Fruit fly (Drosophila melanogaster) whole organism, prepupa: ENCODE measurements around the gene CG33253.

ENCODE experiments used
- Blimp-1 ChIP-seq: fragments of 200-800 bp; sonication (Bioruptor generic); optimal IDR thresholded peaks from 3 replicates; lab custom pipeline; 2017; ENCODE audit warnings: missing biosample characterization, missing genetic modification characterization, mild to moderate bottlenecking, moderate library complexity, missing genetic modification reagents
- CG10669 ChIP-seq: fragments of 200-800 bp; sonication (Bioruptor generic); optimal IDR thresholded peaks from 3 replicates; lab custom pipeline; 2018; ENCODE audit warnings: missing biosample characterization, mild to moderate bottlenecking, missing genetic modification characterization, moderate library complexity
- CG11294 ChIP-seq: fragments of 200-800 bp; sonication (Bioruptor generic); IDR thresholded peaks from 2 replicates; pipeline ENCODE4 v1.3.6; 2022; ENCODE audit warnings: missing biosample characterization, missing genetic modification characterization
- CG11762 ChIP-seq: fragments of 200-800 bp; sonication (Bioruptor generic); optimal IDR thresholded peaks from 3 replicates; lab custom pipeline; 2016; ENCODE audit warnings: missing biosample characterization, missing genetic modification characterization; ENCODE audit not compliant: insufficient read depth
- CG11902 ChIP-seq: fragments of 200-800 bp; sonication (Bioruptor generic); optimal IDR thresholded peaks from 3 replicates; lab custom pipeline; 2016; ENCODE audit warnings: missing biosample characterization, missing genetic modification characterization
- CG15336 ChIP-seq: fragments of 200-800 bp; sonication (Bioruptor generic); IDR thresholded peaks from 2 replicates; pipeline ENCODE4 v1.3.6; 2022; ENCODE audit warnings: missing biosample characterization, missing genetic modification characterization
- CG1621 ChIP-seq: fragments of 200-800 bp; sonication (Bioruptor generic); optimal IDR thresholded peaks from 3 replicates; lab custom pipeline; 2018; ENCODE audit warnings: missing biosample characterization, mild to moderate bottlenecking, missing genetic modification characterization
- CG16779 ChIP-seq: fragments of 200-800 bp; sonication (Bioruptor generic); optimal IDR thresholded peaks from 3 replicates; lab custom pipeline; 2017; ENCODE audit warnings: missing biosample characterization, mild to moderate bottlenecking, missing genetic modification characterization
- CG32006 ChIP-seq: fragments of 200-800 bp; sonication (Bioruptor generic); optimal IDR thresholded peaks from 3 replicates; lab custom pipeline; 2017; ENCODE audit warnings: missing biosample characterization, mild to moderate bottlenecking, missing genetic modification characterization
- CG34406 ChIP-seq: fragments of 200-800 bp; sonication (Bioruptor generic); optimal IDR thresholded peaks from 3 replicates; lab custom pipeline; 2016; ENCODE audit warnings: missing biosample characterization, missing genetic modification characterization
- CG3919 ChIP-seq: fragments of 200-800 bp; sonication (Bioruptor generic); optimal IDR thresholded peaks from 3 replicates; lab custom pipeline; 2016; ENCODE audit warnings: missing biosample characterization, missing genetic modification characterization
- CG4318 ChIP-seq: fragments of 200-800 bp; sonication (Bioruptor generic); optimal IDR thresholded peaks from 3 replicates; lab custom pipeline; 2017; ENCODE audit warnings: missing biosample characterization, mild to moderate bottlenecking, missing genetic modification characterization
- CG6163 ChIP-seq: fragments of 200-800 bp; sonication (Bioruptor generic); IDR thresholded peaks from 3 replicates; pipeline ENCODE4 v1.3.6; 2022; ENCODE audit warnings: missing biosample characterization, missing genetic modification characterization
- CG6792 ChIP-seq: fragments of 200-800 bp; sonication (Bioruptor generic); optimal IDR thresholded peaks from 3 replicates; lab custom pipeline; 2016; ENCODE audit warnings: missing biosample characterization, missing genetic modification characterization
- CG6808 ChIP-seq: fragments of 200-800 bp; sonication (Bioruptor generic); optimal IDR thresholded peaks from 3 replicates; lab custom pipeline; 2017; ENCODE audit warnings: missing biosample characterization, missing genetic modification characterization, mild to moderate bottlenecking, moderate library complexity, missing genetic modification reagents
- CG7368 ChIP-seq: fragments of 200-800 bp; sonication (Bioruptor generic); optimal IDR thresholded peaks from 3 replicates; lab custom pipeline; 2016; ENCODE audit warnings: missing biosample characterization, missing genetic modification characterization
- CG8119 ChIP-seq: fragments of 200-800 bp; sonication (Bioruptor generic); IDR thresholded peaks from 3 replicates; pipeline ENCODE4 v1.3.6; 2022; ENCODE audit warnings: missing biosample characterization, missing genetic modification characterization
- CG8319 ChIP-seq: fragments of 200-800 bp; sonication (Bioruptor generic); optimal IDR thresholded peaks from 3 replicates; lab custom pipeline; 2016; ENCODE audit warnings: missing biosample characterization, missing genetic modification characterization
- CG9139 ChIP-seq: fragments of 200-800 bp; sonication (Bioruptor generic); optimal IDR thresholded peaks from 3 replicates; lab custom pipeline; 2017; ENCODE audit warnings: missing biosample characterization, mild to moderate bottlenecking, missing genetic modification characterization
- Eip75B ChIP-seq: fragments of 200-800 bp; sonication (Bioruptor generic); optimal IDR thresholded peaks from 3 replicates; lab custom pipeline; 2016; ENCODE audit warnings: missing biosample characterization, missing genetic modification characterization
- Eip78C ChIP-seq: fragments of 200-800 bp; sonication (Bioruptor generic); peaks from one replicate; lab custom pipeline; 2016; ENCODE audit warnings: missing biosample characterization, missing genetic modification characterization
- Eip93F ChIP-seq: fragments of 200-800 bp; sonication (Bioruptor generic); optimal IDR thresholded peaks from 2 replicates; lab custom pipeline; 2016; ENCODE audit warnings: missing biosample characterization, mild to moderate bottlenecking, missing genetic modification characterization
- Ets21C ChIP-seq: fragments of 200-800 bp; sonication (Bioruptor generic); optimal IDR thresholded peaks from 3 replicates; lab custom pipeline; 2016; ENCODE audit warnings: missing biosample characterization, missing genetic modification characterization
- Ets96B ChIP-seq: fragments of 200-800 bp; optimal IDR thresholded peaks from 2 replicates; lab custom pipeline; 2019; ENCODE audit warnings: missing biosample characterization, mild to moderate bottlenecking, missing genetic modification characterization, moderate library complexity
- Gug ChIP-seq: fragments of 200-800 bp; sonication (Bioruptor generic); IDR thresholded peaks from 2 replicates; pipeline ENCODE4 v1.3.6; 2022; ENCODE audit warnings: missing biosample characterization, missing genetic modification characterization
- Hr38 ChIP-seq: sonication (Bioruptor generic); optimal IDR thresholded peaks from 2 replicates; lab custom pipeline; 2016; ENCODE audit warnings: missing biosample characterization, missing genetic modification characterization
- Hr39 ChIP-seq: fragments of 200-800 bp; sonication (Bioruptor generic); optimal IDR thresholded peaks from 2 replicates; lab custom pipeline; 2016; ENCODE audit warnings: missing biosample characterization, missing genetic modification characterization
- Hr4 ChIP-seq: fragments of 200-800 bp; sonication (Bioruptor generic); optimal IDR thresholded peaks from 3 replicates; lab custom pipeline; 2016; ENCODE audit warnings: missing biosample characterization, missing genetic modification characterization
- Sox102F ChIP-seq: fragments of 200-800 bp; sonication (Bioruptor generic); optimal IDR thresholded peaks from 2 replicates; lab custom pipeline; 2016; ENCODE audit warnings: missing biosample characterization, mild to moderate bottlenecking, missing genetic modification characterization
- Sox14 ChIP-seq: fragments of 200-800 bp; sonication (Bioruptor generic); optimal IDR thresholded peaks from 3 replicates; lab custom pipeline; 2016; ENCODE audit warnings: missing biosample characterization, missing genetic modification characterization
- Sox15 ChIP-seq: fragments of 200-800 bp; sonication (Bioruptor generic); optimal IDR thresholded peaks from 3 replicates; lab custom pipeline; 2016; ENCODE audit warnings: missing biosample characterization, missing genetic modification characterization
- achi ChIP-seq: fragments of 200-800 bp; sonication (Bioruptor generic); optimal IDR thresholded peaks from 3 replicates; lab custom pipeline; 2016; ENCODE audit warnings: missing biosample characterization, missing genetic modification characterization
- acj6 ChIP-seq: fragments of 200-800 bp; sonication (Bioruptor generic); optimal IDR thresholded peaks from 3 replicates; lab custom pipeline; 2016; ENCODE audit warnings: missing biosample characterization, missing genetic modification characterization
- dac ChIP-seq: fragments of 200-800 bp; sonication (Bioruptor generic); optimal IDR thresholded peaks from 2 replicates; lab custom pipeline; 2017; ENCODE audit warnings: missing biosample characterization, mild to moderate bottlenecking, missing genetic modification characterization
- dsx ChIP-seq: fragments of 200-800 bp; optimal IDR thresholded peaks from 3 replicates; lab custom pipeline; 2019; ENCODE audit warnings: missing biosample characterization, mild to moderate bottlenecking, missing genetic modification characterization, moderate library complexity; ENCODE audit not compliant: poor library complexity, severe bottlenecking
- eg ChIP-seq: fragments of 200-800 bp; sonication (Bioruptor generic); IDR thresholded peaks from 3 replicates; pipeline ENCODE4 v1.3.6; 2022; ENCODE audit warnings: missing biosample characterization, missing genetic modification characterization
- esn ChIP-seq: fragments of 200-800 bp; sonication (Bioruptor generic); optimal IDR thresholded peaks from 2 replicates; lab custom pipeline; 2016; ENCODE audit warnings: missing biosample characterization, mild to moderate bottlenecking, missing genetic modification characterization, moderate library complexity
- fd59A ChIP-seq: fragments of 200-800 bp; sonication (Bioruptor generic); optimal IDR thresholded peaks from 2 replicates; lab custom pipeline; 2017; ENCODE audit warnings: missing biosample characterization, mild to moderate bottlenecking, missing genetic modification characterization, missing genetic modification reagents
- fd85E ChIP-seq: fragments of 200-800 bp; sonication (Bioruptor generic); optimal IDR thresholded peaks from 3 replicates; lab custom pipeline; 2016; ENCODE audit warnings: missing biosample characterization, missing genetic modification characterization
- lz ChIP-seq: fragments of 200-800 bp; sonication (Bioruptor generic); optimal IDR thresholded peaks from 3 replicates; lab custom pipeline; 2016; ENCODE audit warnings: missing biosample characterization, missing genetic modification characterization
- net ChIP-seq: fragments of 200-800 bp; sonication (Bioruptor generic); optimal IDR thresholded peaks from 3 replicates; lab custom pipeline; 2016; ENCODE audit warnings: missing biosample characterization, missing genetic modification characterization
- salr ChIP-seq, 2 experiments: fragments of 200-800 bp; sonication (Bioruptor generic); optimal IDR thresholded peaks; 3 replicates each; lab custom pipeline; 2016 to 2018; ENCODE audit warnings: missing biosample characterization in 2 of 2, missing genetic modification characterization in 2 of 2, mild to moderate bottlenecking in 1 of 2
- spab ChIP-seq: fragments of 200-800 bp; sonication (Bioruptor generic); optimal IDR thresholded peaks from 2 replicates; lab custom pipeline; 2017; ENCODE audit warnings: missing biosample characterization, mild to moderate bottlenecking, missing genetic modification characterization, missing genetic modification reagents
- ss ChIP-seq, 2 experiments: fragments of 200-800 bp; sonication (Bioruptor generic); optimal IDR thresholded peaks; 2 replicates in 1 of 2; 3 replicates in 1 of 2; lab custom pipeline; 2017 to 2018; ENCODE audit warnings: mild to moderate bottlenecking in 2 of 2, missing biosample characterization in 2 of 2, missing genetic modification characterization in 2 of 2, moderate library complexity in 1 of 2
- svp ChIP-seq: fragments of 200-800 bp; sonication (Bioruptor generic); peaks from one replicate; lab custom pipeline; 2016; ENCODE audit warnings: missing biosample characterization, missing genetic modification characterization
- topi ChIP-seq: fragments of 200-800 bp; sonication (Bioruptor generic); optimal IDR thresholded peaks from 3 replicates; lab custom pipeline; 2016; ENCODE audit warnings: missing biosample characterization, missing genetic modification characterization

The CG33253 gene

dm6 chrX:19183121-19183520 lies at the start of gene CG33253:
CG33253 (plus strand) TSS chrX:19183421.
- TF ChIP-seq spab (GFP tag; lab: Kevin White, UChicago), result no peak
- TF ChIP-seq Gug (GFP tag; lab: Robert Waterston, UW), result no peak
- no peak for TF ChIP-seq CG10669 (GFP tag; lab: Kevin White, UChicago)
- no peak for TF ChIP-seq CG8319 (GFP tag; lab: Kevin White, UChicago)
- no peak for TF ChIP-seq Sox102F (GFP tag; lab: Kevin White, UChicago)
- no peak for TF ChIP-seq Ets21C
- no peak for TF ChIP-seq Eip78C (GFP tag; lab: Kevin White, UChicago)
- TF ChIP-seq dsx, result no peak
- no peak for TF ChIP-seq fd85E
- no peak for TF ChIP-seq CG16779 (tag; lab: Kevin White, UChicago)
- no peak for TF ChIP-seq CG3919 (GFP tag; lab: Kevin White, UChicago)

DNA sequence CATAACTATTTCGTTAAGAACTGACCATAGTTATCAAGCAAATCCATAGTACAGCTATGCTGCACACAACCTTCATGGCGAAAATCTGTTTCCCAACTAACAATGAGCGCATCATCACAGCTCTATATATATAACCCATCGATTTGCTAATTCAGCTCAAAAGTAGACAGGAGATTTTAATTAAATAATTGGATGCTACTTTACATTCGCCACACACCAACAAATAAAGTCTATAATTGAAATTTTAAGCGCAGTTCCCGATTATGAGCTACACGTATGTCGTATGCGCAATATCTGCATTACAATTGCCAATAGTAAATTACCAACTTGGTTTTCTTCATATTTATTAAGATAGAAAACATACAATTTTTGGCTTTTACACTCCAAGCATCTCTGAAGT lies 47.5 kb upstream of the CG33253 start, which contains the start of gene Obp18a:
TSS of gene Obp18a (minus strand) at position 101 of the 400 bp plus-strand sequence.
- TF ChIP-seq achi (GFP tag; lab: Kevin White, UChicago) (no peak), ss (GFP tag; optimal IDR thresholded peaks at IDR 0.05; lab: Kevin White, UChicago) (no peak), Eip93F (GFP tag; lab: Kevin White, UChicago) (no peak), CG7368 (GFP tag; lab: Kevin White, UChicago) (no peak), CG16779 (tag; lab: Kevin White, UChicago) (no peak), Hr4 (no peak), Hr39 (no peak), svp (GFP tag; lab: Kevin White, UChicago) (no peak), CG6792 (no peak), lz (GFP tag; lab: Kevin White, UChicago) (no peak), CG9139 (GFP tag; lab: Kevin White, UChicago) (no peak), fd59A (no peak), Ets96B (tag; lab: Kevin White, UChicago) (no peak), Sox14 (no peak), esn (no peak)

- TF ChIP-seq lz (GFP tag; lab: Kevin White, UChicago), result peak; percentile 22
- peak; percentile 71 for TF ChIP-seq svp (GFP tag; lab: Kevin White, UChicago)
- TF ChIP-seq Sox102F (GFP tag; lab: Kevin White, UChicago), result peak; percentile 27
- TF ChIP-seq Blimp-1, result no peak
- peak; percentile 60 for TF ChIP-seq net (GFP tag; lab: Kevin White, UChicago)
- peak; percentile 29; the same call in 1 of the 3 replicates for TF ChIP-seq eg
- TF ChIP-seq Sox14, result peak; percentile 51
- TF ChIP-seq Eip93F (GFP tag; lab: Kevin White, UChicago), result no peak
- TF ChIP-seq salr (GFP tag; optimal IDR thresholded peaks at IDR 0.05; lab: Kevin White, UChicago), result peak; percentile 24 to 66
- no peak for TF ChIP-seq Sox15 (GFP tag; lab: Kevin White, UChicago)
- TF ChIP-seq Eip75B, result peak; percentile 62
- peak; percentile 4 for TF ChIP-seq CG11902 (GFP tag; lab: Kevin White, UChicago)
- peak; percentile 65 for TF ChIP-seq dac (GFP tag; lab: Kevin White, UChicago)
- TF ChIP-seq CG9139 (GFP tag; lab: Kevin White, UChicago), result no peak
- TF ChIP-seq CG6808 (GFP tag; lab: Kevin White, UChicago), result peak; percentile 60
- no peak for TF ChIP-seq CG11294 (GFP tag; lab: Robert Waterston, UW)
- TF ChIP-seq CG6792, result peak; percentile 51
- peak; percentile 69 for TF ChIP-seq acj6 (GFP tag; lab: Kevin White, UChicago)
- peak; percentile 62 for TF ChIP-seq CG34406 (GFP tag; lab: Kevin White, UChicago)
- TF ChIP-seq CG6163 (GFP tag; lab: Robert Waterston, UW), result peak; percentile 40; the same call in 1 of the 3 replicates
- TF ChIP-seq esn, result peak; percentile 38
- peak; percentile 40 for TF ChIP-seq topi
- TF ChIP-seq CG3919 (GFP tag; lab: Kevin White, UChicago), result peak; percentile 67
- TF ChIP-seq CG32006, result peak; percentile 89
- TF ChIP-seq CG10669 (GFP tag; lab: Kevin White, UChicago), result peak; percentile 58
- peak; percentile 76 for TF ChIP-seq CG4318 (GFP tag; lab: Kevin White, UChicago)
- peak; percentile 44 for TF ChIP-seq CG1621 (tag; lab: Kevin White, UChicago)
- TF ChIP-seq Eip78C (GFP tag; lab: Kevin White, UChicago), result peak; percentile 86
- peak; percentile 75 for TF ChIP-seq CG8119
- TF ChIP-seq Ets21C, result no peak
- no peak for TF ChIP-seq Hr38 (GFP tag; lab: Kevin White, UChicago)
- TF ChIP-seq Hr4, result peak; percentile 73
- TF ChIP-seq CG15336 (GFP tag; lab: Robert Waterston, UW), result peak; percentile 72
- no peak for TF ChIP-seq CG11762 (GFP tag; lab: Kevin White, UChicago)
These were observed 38.3 kb upstream of the CG33253 start for dm6 chrX:19144785-19145422.
